Worm (Caenorhabditis elegans): ENCODE results near the gene clp-9.
A peak's percentile ranks its signal among the peaks of the same experiment; 100 is the strongest.

clp-9 gene

DNA sequence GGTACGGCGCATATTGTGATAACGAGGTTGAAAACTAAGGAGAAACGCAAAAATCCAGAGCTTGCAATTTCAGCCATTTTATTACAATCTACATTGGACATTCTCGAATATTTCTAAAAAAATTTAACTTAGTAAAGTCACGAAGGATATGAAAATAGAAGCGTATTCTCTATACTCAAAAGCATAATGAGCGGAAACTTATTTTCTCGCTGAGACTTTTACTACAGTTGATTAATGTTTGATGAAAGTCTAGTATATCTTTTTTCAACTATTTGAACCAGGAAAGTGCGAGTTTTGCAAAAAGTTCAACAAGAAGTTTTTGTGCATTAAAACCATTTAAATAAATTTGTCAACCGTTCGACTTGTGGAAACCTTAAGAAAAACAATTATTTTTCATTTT, 14.4 kb downstream of the clp-9 start, which contains the start of gene srab-18:
Gene srab-18 (minus strand): TSS at position 101 of the 400 bp plus-strand sequence.
- TF ChIP-seq aha-1 (tag): peak; percentile 16
- no peak for TF ChIP-seq snpc-1.2 (GFP tag; IDR thresholded peaks at IDR 0.05)

DNA sequence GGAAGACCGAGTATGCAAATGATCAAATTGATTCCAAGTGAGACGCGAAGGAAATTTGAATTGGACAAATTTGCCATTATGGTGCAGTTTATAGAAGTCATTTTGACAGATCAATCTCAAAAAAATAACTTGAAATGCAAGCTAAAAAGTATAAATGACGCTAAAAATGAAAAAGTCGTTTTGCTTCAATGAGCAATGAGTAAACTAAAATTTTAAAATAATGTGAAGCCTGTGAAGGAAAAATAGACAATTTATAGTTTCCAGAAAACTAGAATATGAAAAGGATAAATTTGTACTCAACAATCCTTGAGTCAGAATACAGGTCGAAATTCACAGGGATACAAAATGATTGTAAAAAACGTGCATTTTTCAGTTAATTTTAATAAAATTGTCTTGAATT, 17.5 kb downstream of the clp-9 start, which contains the start of gene srab-17:
Gene srab-17 (minus strand): TSS at position 101 of the 400 bp plus-strand sequence.
- TF ChIP-seq mxl-3 (GFP tag; optimal IDR thresholded peaks at IDR 0.05): no peak
- no peak for TF ChIP-seq mdl-1 (tag; optimal IDR thresholded peaks at IDR 0.05)
- no peak for TF ChIP-seq ceh-82 (tag; optimal IDR thresholded peaks at IDR 0.05)
- TF ChIP-seq ztf-11 (tag; optimal IDR thresholded peaks at IDR 0.05): no peak
- no peak for TF ChIP-seq tra-1 (GFP tag; IDR thresholded peaks at IDR 0.05)
- no peak for TF ChIP-seq T26A8.4 (GFP tag; IDR thresholded peaks at IDR 0.05)
- no peak for TF ChIP-seq dmd-9 (GFP tag; IDR thresholded peaks at IDR 0.05)
- no peak for TF ChIP-seq php-3 (GFP tag; IDR thresholded peaks at IDR 0.05)
- no peak for TF ChIP-seq lsy-2 (tag; optimal IDR thresholded peaks at IDR 0.05)
- TF ChIP-seq nhr-25 (tag; optimal IDR thresholded peaks at IDR 0.05; ENCODE audit: borderline replicate concordance, insufficient read depth): no peak
- TF ChIP-seq mxl-2 (GFP tag; conservative IDR thresholded peaks at IDR 0.05): no peak

DNA sequence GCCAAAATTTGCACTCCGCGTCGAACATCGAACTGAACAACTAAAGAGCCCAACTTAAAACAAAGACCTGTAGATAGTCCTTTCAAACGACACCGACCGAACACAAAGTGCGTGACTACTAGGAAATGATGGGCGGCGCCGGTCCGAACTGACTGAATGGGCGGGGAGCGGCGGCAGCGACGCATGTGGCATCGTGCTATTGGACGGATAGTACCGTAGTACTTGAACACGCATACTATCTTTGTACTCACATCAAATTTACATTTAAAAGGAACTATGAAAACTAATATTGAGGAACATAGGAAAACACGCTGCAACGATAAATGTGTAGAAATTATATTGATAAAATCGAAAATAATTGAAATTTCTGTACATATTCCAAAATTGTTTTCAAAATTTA, 25.4 kb downstream of the clp-9 start:
- TF ChIP-seq F49E8.2 (tag; optimal IDR thresholded peaks at IDR 0.05; ENCODE audit: borderline replicate concordance) (no peak), aha-1 (tag) (peak; percentile 50)

DNA sequence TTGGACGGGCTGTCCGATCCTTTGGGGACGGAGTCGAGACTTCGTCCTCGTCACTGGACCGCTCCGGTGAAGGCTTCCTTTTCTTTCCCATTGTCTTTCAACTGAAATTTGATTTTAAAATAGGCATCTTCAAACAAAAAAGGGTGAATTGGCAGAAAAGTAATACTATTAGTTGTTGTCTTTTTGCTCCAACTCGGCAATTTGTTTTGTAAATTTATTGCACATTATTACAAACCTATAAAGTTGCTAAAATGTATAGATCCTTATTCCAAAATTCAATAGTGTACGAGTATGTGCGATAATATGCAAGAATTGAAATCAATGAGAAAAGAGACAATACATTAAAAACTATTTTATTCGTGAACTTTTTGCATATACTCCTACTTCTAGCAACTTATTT, 25.9 kb downstream of the clp-9 start, which contains the start of gene lsy-12:
Gene lsy-12 (minus strand): TSS at position 101 of the 400 bp plus-strand sequence.
- TF ChIP-seq hif-1 (tag; optimal IDR thresholded peaks at IDR 0.05) (no peak), Y75B8A.6 (GFP tag; IDR thresholded peaks at IDR 0.05) (no peak), ceh-20 (GFP tag; IDR thresholded peaks at IDR 0.05) (no peak), saeg-2 (GFP tag; IDR thresholded peaks at IDR 0.05) (no peak), attf-4 (tag; optimal IDR thresholded peaks at IDR 0.05) (no peak), unc-62 (GFP tag; optimal IDR thresholded peaks at IDR 0.05 in 1 of 2) (no peak), unc-62 (tag; optimal IDR thresholded peaks at IDR 0.05) (no peak), spr-3 (GFP tag; optimal IDR thresholded peaks at IDR 0.05) (no peak), egl-43 (GFP tag; IDR thresholded peaks at IDR 0.05) (no peak), fos-1 (tag; optimal IDR thresholded peaks at IDR 0.05) (no peak), mxl-2 (GFP tag; conservative IDR thresholded peaks at IDR 0.05) (no peak), lin-1 (GFP tag; IDR thresholded peaks at IDR 0.05) (no peak), ces-1 (GFP tag; optimal IDR thresholded peaks at IDR 0.05) (no peak), F44E2.7 (GFP tag; IDR thresholded peaks at IDR 0.05) (no peak), mxl-3 (GFP tag; optimal IDR thresholded peaks at IDR 0.05) (no peak), nhr-102 (tag; optimal IDR thresholded peaks at IDR 0.05) (no peak), Y48G9A.11 (GFP tag; IDR thresholded peaks at IDR 0.05) (no peak), T26A8.4 (GFP tag; IDR thresholded peaks at IDR 0.05) (no peak), zfp-2 (tag; optimal IDR thresholded peaks at IDR 0.05) (no peak)

DNA sequence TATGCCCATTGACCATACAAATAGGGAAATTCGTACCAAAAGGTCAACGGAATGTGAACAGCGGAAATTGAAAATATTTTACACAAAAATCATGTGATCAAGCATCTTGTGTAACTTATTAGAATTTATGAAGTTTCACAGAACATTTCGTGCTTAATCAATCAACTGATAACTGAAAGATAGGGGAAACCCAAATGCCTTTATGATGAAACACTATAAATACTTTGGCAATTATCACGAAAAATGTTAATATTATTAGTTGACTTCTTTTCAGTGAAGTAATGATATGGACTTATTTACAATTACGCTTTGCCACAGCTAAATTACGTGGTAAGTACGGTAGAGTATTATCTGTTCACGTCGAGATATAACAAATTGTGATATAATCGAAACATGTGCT, 28.8 kb downstream of the clp-9 start:
- TF ChIP-seq hlh-30 (tag; optimal IDR thresholded peaks at IDR 0.05; ENCODE audit: insufficient read depth) (peak; percentile 1), F44E2.7 (GFP tag; IDR thresholded peaks at IDR 0.05) (no peak), nhr-28 (tag; optimal IDR thresholded peaks at IDR 0.05) (peak; percentile 78), F10B5.3 (tag; optimal IDR thresholded peaks at IDR 0.05) (no peak), dve-1 (tag; optimal IDR thresholded peaks at IDR 0.05; ENCODE audit: insufficient read depth) (peak; percentile 46), daf-16 (GFP tag; optimal IDR thresholded peaks at IDR 0.05) (no peak), daf-16 (tag; optimal IDR thresholded peaks at IDR 0.05) (peak; percentile 59), dmd-6 (GFP tag; IDR thresholded peaks at IDR 0.05) (0 out of 2 replicates have a peak, but pooled peaks have one; percentile 22), Y48G9A.11 (GFP tag; IDR thresholded peaks at IDR 0.05) (no peak), spr-1 (tag; optimal IDR thresholded peaks at IDR 0.05) (no peak), fkh-10 (GFP tag; optimal IDR thresholded peaks at IDR 0.05) (no peak)

Data from whole organism, L4 larva.